Fruit fly (Drosophila melanogaster) whole organism, wandering third instar larva: Measurements from ENCODE around the gene CG31638.

Experiments used
- Abd-B ChIP-seq: fragments of >200 bp; optimal IDR thresholded peaks from 2 replicates; lab custom pipeline; 2017; ENCODE audit warnings: missing biosample characterization, missing genetic modification characterization
- CG32264 ChIP-seq: fragments of 200-800 bp; sonication (Bioruptor generic); optimal IDR thresholded peaks from 2 replicates; lab custom pipeline; 2016; ENCODE audit warnings: missing biosample characterization, missing genetic modification characterization
- CG9705 ChIP-seq: fragments of 200-800 bp; sonication (Bioruptor generic); optimal IDR thresholded peaks from 2 replicates; lab custom pipeline; 2018; ENCODE audit warnings: missing biosample characterization, mild to moderate bottlenecking, missing genetic modification characterization
- Dfd ChIP-seq: fragments of >200 bp; optimal IDR thresholded peaks from 2 replicates; lab custom pipeline; 2017; ENCODE audit warnings: missing biosample characterization, missing genetic modification characterization
- Dif ChIP-seq: fragments of 200-275, 200-300 bp; sonication (Bioruptor generic); optimal IDR thresholded peaks from 2 replicates; lab custom pipeline; 2018; ENCODE audit warnings: missing biosample characterization, missing genetic modification characterization; ENCODE audit not compliant: partially characterized antibody
- HLH106 ChIP-seq: fragments of 200-800 bp; optimal IDR thresholded peaks from 3 replicates; lab custom pipeline; 2019; ENCODE audit warnings: missing biosample characterization, mild to moderate bottlenecking, missing genetic modification characterization, moderate library complexity
- Hnf4 ChIP-seq: fragments of 200-800 bp; sonication (Bioruptor generic); optimal IDR thresholded peaks from 2 replicates; lab custom pipeline; 2016; ENCODE audit warnings: missing biosample characterization, mild to moderate bottlenecking, missing genetic modification characterization
- Hr78 ChIP-seq: fragments of >200 bp; optimal IDR thresholded peaks from 2 replicates; lab custom pipeline; 2017; ENCODE audit warnings: missing biosample characterization, missing genetic modification characterization
- Hr83 ChIP-seq: fragments of 200-300 bp; sonication (Bioruptor generic); optimal IDR thresholded peaks from 2 replicates; lab custom pipeline; 2016; ENCODE audit warnings: missing biosample characterization, mild to moderate bottlenecking, missing genetic modification characterization, moderate library complexity; ENCODE audit not compliant: poor library complexity, severe bottlenecking
- Jra ChIP-seq: sonication (Bioruptor generic); optimal IDR thresholded peaks from 2 replicates; lab custom pipeline; 2016; ENCODE audit warnings: missing biosample characterization, missing genetic modification characterization
- Mio ChIP-seq: sonication (Bioruptor generic); optimal IDR thresholded peaks from 2 replicates; lab custom pipeline; 2016; ENCODE audit warnings: missing biosample characterization, missing genetic modification characterization
- Myc ChIP-seq: fragments of >200 bp; optimal IDR thresholded peaks from 2 replicates; lab custom pipeline; 2017
- N ChIP-seq: fragments of >200 bp; optimal IDR thresholded peaks from 2 replicates; lab custom pipeline; 2018; ENCODE audit warnings: missing biosample characterization, missing external identifiers, missing genetic modification characterization
- Vsx2 ChIP-seq: fragments of 200-300, 225-300 bp; sonication (Bioruptor generic); optimal IDR thresholded peaks from 2 replicates; lab custom pipeline; 2018; ENCODE audit warnings: missing biosample characterization, missing genetic modification characterization; ENCODE audit not compliant: partially characterized antibody
- br ChIP-seq: fragments of 200-800 bp; sonication (Bioruptor generic); optimal IDR thresholded peaks from 2 replicates; lab custom pipeline; 2016; ENCODE audit warnings: missing biosample characterization, missing genetic modification characterization
- brk ChIP-seq: fragments of 200-800 bp; sonication (Bioruptor generic); optimal IDR thresholded peaks from 2 replicates; lab custom pipeline; 2016; ENCODE audit warnings: missing biosample characterization, mild to moderate bottlenecking, missing genetic modification characterization
- dl ChIP-seq, 2 experiments: fragments of 175-275, 200-275 bp in 1 of 2; fragments of 200-275 bp in 1 of 2; sonication (Bioruptor generic); optimal IDR thresholded peaks; lab custom pipeline; 2018; ENCODE audit warnings: mild to moderate bottlenecking in 2 of 2, missing biosample characterization in 2 of 2, missing genetic modification characterization in 2 of 2, moderate library complexity in 2 of 2; ENCODE audit not compliant: partially characterized antibody in 2 of 2, insufficient read depth in 1 of 2
- dsf ChIP-seq: sonication (Bioruptor generic); optimal IDR thresholded peaks from 2 replicates; lab custom pipeline; 2016; ENCODE audit warnings: missing biosample characterization, missing genetic modification characterization, borderline replicate concordance
- ey ChIP-seq: fragments of 200-800 bp; sonication (Bioruptor generic); optimal IDR thresholded peaks from 2 replicates; lab custom pipeline; 2016; ENCODE audit warnings: missing biosample characterization, missing genetic modification characterization
- h ChIP-seq: fragments of 200-800 bp; sonication (Bioruptor generic); optimal IDR thresholded peaks from 3 replicates; lab custom pipeline; 2016; ENCODE audit warnings: missing biosample characterization, mild to moderate bottlenecking, missing genetic modification characterization
- jim ChIP-seq: fragments of 175-275, 200-325 bp; sonication (Bioruptor generic); optimal IDR thresholded peaks from 2 replicates; lab custom pipeline; 2016; ENCODE audit warnings: missing biosample characterization, mild to moderate bottlenecking, missing genetic modification characterization
- pan ChIP-seq: fragments of >200 bp; optimal IDR thresholded peaks from 2 replicates; lab custom pipeline; 2017
- sv ChIP-seq: fragments of 200-800 bp; sonication (Bioruptor generic); optimal IDR thresholded peaks from 3 replicates; lab custom pipeline; 2016; ENCODE audit warnings: missing biosample characterization, missing genetic modification characterization
- tai ChIP-seq: sonication (Bioruptor generic); optimal IDR thresholded peaks from 2 replicates; lab custom pipeline; 2016; ENCODE audit warnings: missing biosample characterization, missing genetic modification characterization
- usp ChIP-seq: fragments of >200 bp; optimal IDR thresholded peaks from 2 replicates; lab custom pipeline; 2017; ENCODE audit warnings: missing biosample characterization, missing genetic modification characterization

Gene CG31638

DNA sequence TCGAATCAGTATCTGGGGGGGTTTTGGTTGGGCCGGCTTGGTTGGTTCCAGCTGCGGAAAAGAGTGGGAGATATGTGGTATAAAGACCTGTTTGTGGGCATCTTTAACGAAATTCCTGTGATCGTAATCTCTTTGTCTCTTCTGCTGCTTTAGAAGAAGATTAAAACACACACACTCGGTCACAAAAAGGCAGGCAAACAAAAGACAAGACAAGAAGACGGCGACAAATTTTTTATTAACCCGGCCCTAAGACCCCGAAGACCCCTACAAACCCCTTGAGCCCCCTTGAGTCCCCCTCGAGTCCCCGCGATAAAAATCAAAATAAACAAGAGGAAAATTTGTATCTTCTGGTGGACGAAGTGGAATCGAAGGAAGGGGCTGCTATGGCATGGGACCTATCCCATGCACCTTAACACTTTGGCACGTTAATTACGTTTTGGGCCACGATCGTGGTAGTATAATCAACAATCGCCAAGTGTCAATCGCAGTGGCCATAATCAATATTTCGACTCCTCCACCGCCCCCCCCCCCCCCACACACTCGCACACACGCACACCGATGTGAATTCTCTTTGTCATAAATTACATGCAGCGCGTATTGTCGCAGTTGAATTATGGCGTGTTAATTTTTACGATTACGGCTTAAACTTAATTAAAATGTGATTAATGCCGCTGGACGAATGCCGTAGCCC is 43.4 kb downstream of the CG31638 start:
- TF ChIP-seq Dfd (peak; percentile 84), N (GFP tag; lab: Kevin White, UChicago) (no peak)

dm6 chr2L:6536044-6536581 is 45.3 kb downstream of the CG31638 start:
- TF ChIP-seq CG9705 (GFP tag; lab: Kevin White, UChicago) = no peak
- peak; percentile 67 for TF ChIP-seq Vsx2 (GFP tag; lab: Kevin White, UChicago)
- TF ChIP-seq Hr83 (GFP tag; lab: Kevin White, UChicago) = peak; percentile 32
- TF ChIP-seq br (GFP tag; lab: Kevin White, UChicago) = no peak
- TF ChIP-seq HLH106 (tag; lab: Kevin White, UChicago) = no peak
- peak; percentile 85 for TF ChIP-seq Dif (GFP tag; lab: Kevin White, UChicago)
- peak in 1 of 2 experiments; percentile 20 for TF ChIP-seq dl (GFP tag; optimal IDR thresholded peaks at IDR 0.05; lab: Kevin White, UChicago; ENCODE audit: insufficient read depth in 1 of 2, partially characterized antibody in 2 of 2)
- TF ChIP-seq, all 38 proteins: peak for 4

dm6 chr2L:6539623-6540381 is 48.9 kb downstream of the CG31638 start:
- TF ChIP-seq h (no peak), usp (GFP tag; lab: Kevin White, UChicago) (no peak), CG32264 (GFP tag; lab: Kevin White, UChicago) (no peak), brk (GFP tag; lab: Kevin White, UChicago) (no peak), Hr78 (GFP tag; lab: Kevin White, UChicago) (no peak), jim (GFP tag; lab: Kevin White, UChicago) (no peak), ey (GFP tag; lab: Kevin White, UChicago) (no peak), Myc (lab: Kevin White, UChicago) (no peak), dsf (GFP tag; lab: Kevin White, UChicago) (no peak), HLH106 (tag; lab: Kevin White, UChicago) (no peak), Abd-B (GFP tag; lab: Kevin White, UChicago) (no peak), dl (GFP tag; optimal IDR thresholded peaks at IDR 0.05; lab: Kevin White, UChicago; ENCODE audit: insufficient read depth in 1 of 2, partially characterized antibody in 2 of 2) (no peak), Mio (GFP tag; lab: Kevin White, UChicago) (no peak), sv (GFP tag; lab: Kevin White, UChicago) (no peak), pan (lab: Kevin White, UChicago) (no peak), br (GFP tag; lab: Kevin White, UChicago) (no peak), Jra (no peak), tai (GFP tag; lab: Kevin White, UChicago) (no peak), Hnf4 (GFP tag; lab: Kevin White, UChicago) (no peak)
